Fruit fly (Drosophila melanogaster) whole organism, wandering third instar larva: ENCODE measurements around the gene CG13631.

ENCODE experiments used
- Abd-B ChIP-seq: fragments of >200 bp; optimal IDR thresholded peaks from 2 replicates; lab custom pipeline; 2017; ENCODE audit warnings: missing biosample characterization, missing genetic modification characterization
- HLH106 ChIP-seq: fragments of 200-800 bp; optimal IDR thresholded peaks from 3 replicates; lab custom pipeline; 2019; ENCODE audit warnings: missing biosample characterization, mild to moderate bottlenecking, missing genetic modification characterization, moderate library complexity
- Hr78 ChIP-seq: fragments of >200 bp; optimal IDR thresholded peaks from 2 replicates; lab custom pipeline; 2017; ENCODE audit warnings: missing biosample characterization, missing genetic modification characterization
- Jra ChIP-seq: sonication (Bioruptor generic); optimal IDR thresholded peaks from 2 replicates; lab custom pipeline; 2016; ENCODE audit warnings: missing biosample characterization, missing genetic modification characterization
- Myc ChIP-seq: fragments of >200 bp; optimal IDR thresholded peaks from 2 replicates; lab custom pipeline; 2017
- br ChIP-seq: fragments of 200-800 bp; sonication (Bioruptor generic); optimal IDR thresholded peaks from 2 replicates; lab custom pipeline; 2016; ENCODE audit warnings: missing biosample characterization, missing genetic modification characterization
- brk ChIP-seq: fragments of 200-800 bp; sonication (Bioruptor generic); optimal IDR thresholded peaks from 2 replicates; lab custom pipeline; 2016; ENCODE audit warnings: missing biosample characterization, mild to moderate bottlenecking, missing genetic modification characterization
- dmrt93B ChIP-seq: fragments of 200-800 bp; sonication (Bioruptor generic); optimal IDR thresholded peaks from 2 replicates; lab custom pipeline; 2018; ENCODE audit warnings: missing biosample characterization, mild to moderate bottlenecking, missing genetic modification characterization
- fru ChIP-seq: fragments of 200-800 bp; sonication (Bioruptor generic); optimal IDR thresholded peaks from 3 replicates; lab custom pipeline; 2016; ENCODE audit warnings: missing biosample characterization, mild to moderate bottlenecking, missing genetic modification characterization
- h ChIP-seq: fragments of 200-800 bp; sonication (Bioruptor generic); optimal IDR thresholded peaks from 3 replicates; lab custom pipeline; 2016; ENCODE audit warnings: missing biosample characterization, mild to moderate bottlenecking, missing genetic modification characterization
- psq ChIP-seq: fragments of 200-800 bp; sonication (Bioruptor generic); optimal IDR thresholded peaks from 3 replicates; lab custom pipeline; 2017; ENCODE audit warnings: missing biosample characterization, mild to moderate bottlenecking, missing genetic modification characterization, moderate library complexity
- sage ChIP-seq: fragments of 200-800 bp; sonication (Bioruptor generic); optimal IDR thresholded peaks from 2 replicates; lab custom pipeline; 2016; ENCODE audit warnings: missing biosample characterization, mild to moderate bottlenecking, missing genetic modification characterization
- usp ChIP-seq: fragments of >200 bp; optimal IDR thresholded peaks from 2 replicates; lab custom pipeline; 2017; ENCODE audit warnings: missing biosample characterization, missing genetic modification characterization

- TF ChIP-seq psq (GFP tag; lab: Kevin White, UChicago) = no peak
- no peak for TF ChIP-seq brk (GFP tag; lab: Kevin White, UChicago)
- no peak for TF ChIP-seq HLH106 (tag; lab: Kevin White, UChicago)
- TF ChIP-seq sage (GFP tag; lab: Kevin White, UChicago) = no peak
- TF ChIP-seq br (GFP tag; lab: Kevin White, UChicago) = no peak
- no peak for TF ChIP-seq dmrt93B
- no peak for TF ChIP-seq usp (GFP tag; lab: Kevin White, UChicago)
- no peak for TF ChIP-seq Abd-B (GFP tag; lab: Kevin White, UChicago)
- no peak for TF ChIP-seq Myc (lab: Kevin White, UChicago)
- no peak for TF ChIP-seq Jra (GFP tag; lab: Kevin White, UChicago)
- no peak for TF ChIP-seq h (GFP tag; lab: Kevin White, UChicago)
- no peak for TF ChIP-seq fru (GFP tag; lab: Kevin White, UChicago)
- no peak for TF ChIP-seq Hr78 (GFP tag; lab: Kevin White, UChicago)
These were observed 4.2 kb upstream of the CG13631 start, which contains the start of gene AstA for dm6 chr3R:24764971-24765370.
